Fruit fly (Drosophila melanogaster): ENCODE data around the gene CG32643.

DNA sequence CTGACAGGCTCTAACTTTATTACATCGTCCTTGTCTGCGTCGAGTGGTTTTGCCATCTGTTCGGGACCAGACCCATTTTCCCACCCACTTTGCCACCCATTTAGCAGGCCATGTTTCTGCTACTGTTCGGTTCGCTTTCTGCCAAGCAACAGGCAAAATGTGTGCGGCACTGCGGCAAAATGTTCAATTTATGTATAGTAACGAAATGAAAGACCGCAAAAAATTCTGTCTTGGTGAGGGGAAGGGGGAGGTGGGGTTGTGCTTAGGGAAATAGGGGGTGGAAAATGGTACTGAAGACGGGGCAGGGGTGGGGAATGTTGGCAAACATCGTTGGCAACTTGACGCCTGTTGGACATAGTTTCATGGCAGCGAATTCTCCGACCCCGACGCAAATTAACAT is 28.0 kb downstream of the CG32643 start:
- TF ChIP-seq CG14655 (GFP tag; optimal IDR thresholded peaks at IDR 0.05): no peak
- no peak for TF ChIP-seq rn (GFP tag; IDR thresholded peaks at IDR 0.05)
- TF ChIP-seq CG8159 (tag; optimal IDR thresholded peaks at IDR 0.05): no peak
- TF ChIP-seq EcR (GFP tag; optimal IDR thresholded peaks at IDR 0.05): no peak
- no peak for TF ChIP-seq CG13204 (GFP tag; optimal IDR thresholded peaks at IDR 0.05)
- TF ChIP-seq CG9948 (tag; optimal IDR thresholded peaks at IDR 0.05): no peak
- no peak for TF ChIP-seq CG12605 (GFP tag; IDR thresholded peaks at IDR 0.05)
- TF ChIP-seq CG10348 (GFP tag; IDR thresholded peaks at IDR 0.05): no peak
- no peak for TF ChIP-seq Ets98B (GFP tag; IDR thresholded peaks at IDR 0.05)
- TF ChIP-seq CG32121 (GFP tag; IDR thresholded peaks at IDR 0.05): no peak
